Worm (Caenorhabditis elegans): ENCODE results near the gene W04G3.11.

Gene W04G3.11

ce11 chrX:11095480-11095879, 6.5 kb downstream of the W04G3.11 start (continued):
- TF ChIP-seq egrh-3 (GFP tag; IDR thresholded peaks at IDR 0.05) (peak; percentile 66), ama-1 (optimal IDR thresholded peaks at IDR 0.05) (no peak), ama-1 (GFP tag; optimal IDR thresholded peaks at IDR 0.05) (peak; percentile 54 to 78), madf-8 (GFP tag; conservative IDR thresholded peaks at IDR 0.05) (no peak), ztf-18 (tag; optimal IDR thresholded peaks at IDR 0.05) (peak; percentile 36), hrde-1 (tag; optimal IDR thresholded peaks at IDR 0.05; ENCODE audit: borderline replicate concordance) (peak; percentile 69), C17E4.6 (GFP tag; IDR thresholded peaks at IDR 0.05) (peak; percentile 64; the same call in 1 of the 2 replicates), nhr-120 (GFP tag; IDR thresholded peaks at IDR 0.05) (0 out of 2 replicates have a peak, but pooled peaks have one; percentile 48), rpc-1 (optimal IDR thresholded peaks at IDR 0.05) (peak; percentile 84), rpc-1 (tag; optimal IDR thresholded peaks at IDR 0.05) (peak; percentile 84), bed-1 (GFP tag; IDR thresholded peaks at IDR 0.05) (0 out of 2 replicates have a peak, but pooled peaks have one; percentile 76), akir-1 (GFP tag; optimal IDR thresholded peaks at IDR 0.05) (no peak), F22D6.2 (tag; optimal IDR thresholded peaks at IDR 0.05) (peak; percentile 70), ztf-22 (GFP tag; optimal IDR thresholded peaks at IDR 0.05) (peak; percentile 62), sdz-38 (tag; optimal IDR thresholded peaks at IDR 0.05) (no peak), cebp-1 (GFP tag; IDR thresholded peaks at IDR 0.05) (peak; percentile 51; the same call in 1 of the 2 replicates), cebp-1 (tag; optimal IDR thresholded peaks at IDR 0.05) (peak; percentile 83), ceh-79 (tag; optimal IDR thresholded peaks at IDR 0.05) (peak; percentile 46), snpc-1.1 (tag; optimal IDR thresholded peaks at IDR 0.05; ENCODE audit: insufficient read depth) (peak; percentile 7), tbx-9 (tag; optimal IDR thresholded peaks at IDR 0.05; ENCODE audit: borderline replicate concordance) (peak; percentile 18), F33H1.4 (GFP tag; IDR thresholded peaks at IDR 0.05) (0 out of 2 replicates have a peak, but pooled peaks have one; percentile 22), snpc-4 (GFP tag; optimal IDR thresholded peaks at IDR 0.05) (peak; percentile 58), snpc-4 (tag; optimal IDR thresholded peaks at IDR 0.05) (peak in 2 of 4 experiments; percentile 66 to 81), Y95B8A.8 (GFP tag; IDR thresholded peaks at IDR 0.05) (no peak), zfh-2 (GFP tag; conservative IDR thresholded peaks at IDR 0.05) (no peak), attf-6 (GFP tag; IDR thresholded peaks at IDR 0.05) (peak; percentile 51; the same call in 1 of the 2 replicates), tlf-1 (GFP tag; optimal IDR thresholded peaks at IDR 0.05) (peak; percentile 50), lag-1 (GFP tag; IDR thresholded peaks at IDR 0.05) (no peak), F23B12.7 (tag; optimal IDR thresholded peaks at IDR 0.05; ENCODE audit: insufficient read depth) (peak; percentile 61), pha-4 (tag; optimal IDR thresholded peaks at IDR 0.05) (no peak), D2030.7 (GFP tag; IDR thresholded peaks at IDR 0.05) (peak; percentile 77), rcor-1 (GFP tag; IDR thresholded peaks at IDR 0.05) (peak; percentile 92), madf-3 (GFP tag; IDR thresholded peaks at IDR 0.05) (peak; percentile 66; the same call in 1 of the 2 replicates), ceh-91 (GFP tag; IDR thresholded peaks at IDR 0.05) (peak; percentile 25; the same call in 1 of the 2 replicates), him-1 (tag; optimal IDR thresholded peaks at IDR 0.05) (peak; percentile 94), C06A6.2 (GFP tag; conservative IDR thresholded peaks at IDR 0.05) (peak; percentile 62; the same call in 1 of the 2 replicates), ccch-3 (GFP tag; optimal IDR thresholded peaks at IDR 0.05) (peak; percentile 15), sea-2 (GFP tag; IDR thresholded peaks at IDR 0.05) (no peak), ets-4 (GFP tag; optimal IDR thresholded peaks at IDR 0.05) (peak; percentile 81), snpc-3.4 (tag; optimal IDR thresholded peaks at IDR 0.05) (peak; percentile 26), ceh-100 (GFP tag; IDR thresholded peaks at IDR 0.05) (peak; percentile 73), egl-18 (GFP tag; IDR thresholded peaks at IDR 0.05) (0 out of 2 replicates have a peak, but pooled peaks have one; percentile 64), nfya-1 (tag; optimal IDR thresholded peaks at IDR 0.05; ENCODE audit: borderline replicate concordance, insufficient read depth) (no peak), K11D2.4 (GFP tag; IDR thresholded peaks at IDR 0.05) (peak; percentile 92), mcd-1 (GFP tag; IDR thresholded peaks at IDR 0.05) (peak; percentile 79), die-1 (tag; optimal IDR thresholded peaks at IDR 0.05) (peak; percentile 84), dpff-1 (tag; optimal IDR thresholded peaks at IDR 0.05) (no peak), B0336.3 (GFP tag; IDR thresholded peaks at IDR 0.05) (peak; percentile 77; the same call in 1 of the 2 replicates), chd-7 (tag; optimal IDR thresholded peaks at IDR 0.05) (no peak)
